Fruit fly (Drosophila melanogaster) S2 (cell line): ENCODE results near the gene CG4991.

Experiments used
- CG8478 ChIP-seq: fragments of >200 bp; optimal IDR thresholded peaks from 2 replicates; lab custom pipeline; 2018
- CTCF ChIP-seq, 2 experiments: fragments of >200 bp; optimal IDR thresholded peaks; 2 replicates each; lab custom pipeline; 2018

DNA sequence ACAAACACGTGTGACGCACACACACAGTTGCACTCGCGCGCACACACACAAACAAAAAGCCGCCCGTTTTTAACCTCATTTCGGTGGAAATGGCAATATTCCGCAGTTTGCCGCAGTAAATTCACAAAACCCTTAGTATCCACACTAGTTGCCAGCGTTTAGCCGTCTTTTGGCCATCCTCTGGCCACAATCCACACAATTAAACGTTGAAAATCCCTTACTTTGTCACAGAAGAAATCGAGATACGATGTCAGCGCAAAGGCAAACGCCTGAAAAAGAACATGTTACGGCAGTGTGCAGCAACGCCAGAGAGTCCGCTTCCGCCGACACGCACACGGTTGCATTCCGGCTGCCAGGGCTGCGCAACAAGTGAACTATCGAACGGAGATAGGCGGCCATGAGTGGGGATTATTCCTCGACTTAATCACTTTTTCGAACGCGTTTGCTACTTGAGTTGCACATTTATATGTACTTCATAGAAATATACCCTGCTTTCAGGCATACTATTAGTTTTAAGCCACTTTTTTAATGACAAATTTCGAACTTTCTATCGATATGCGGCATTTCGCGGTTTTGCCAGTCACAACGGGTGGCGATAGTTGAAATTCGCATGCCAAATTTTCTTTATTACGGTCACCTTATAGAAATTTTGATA lies 56.5 kb downstream of the CG4991 start, which contains the start of gene RpS5a:
- TF ChIP-seq CG8478 (lab: Kevin White, UChicago): no peak
- TF ChIP-seq CTCF (optimal IDR thresholded peaks at IDR 0.05; lab: Kevin White, UChicago): no peak
